Worm (Caenorhabditis elegans): Measurements from ENCODE around the gene mct-5.

- TF ChIP-seq unc-62 (GFP tag; optimal IDR thresholded peaks at IDR 0.05) (no peak), elt-3 (tag; optimal IDR thresholded peaks at IDR 0.05) (no peak), nhr-12 (tag; optimal IDR thresholded peaks at IDR 0.05) (no peak), ztf-4 (tag; optimal IDR thresholded peaks at IDR 0.05) (no peak)
Observed at ce11 chrII:7102288-7102687, 3.9 kb upstream of the mct-5 start.
